Fruit fly (Drosophila melanogaster) whole organism, embryonic: ENCODE data around the gene CG31103.

Source experiments
- Atf-2 ChIP-seq: fragments of 200-800 bp; sonication (Bioruptor generic); optimal IDR thresholded peaks from 2 replicates; lab custom pipeline; 2016; ENCODE audit warnings: missing biosample characterization, missing genetic modification characterization
- BtbVII ChIP-seq: fragments of 200-800 bp; sonication (Bioruptor generic); optimal IDR thresholded peaks from 3 replicates; lab custom pipeline; 2017; ENCODE audit warnings: missing biosample characterization, mild to moderate bottlenecking, missing genetic modification characterization
- CG10366 ChIP-seq: fragments of 200-800 bp; sonication (Bioruptor generic); IDR thresholded peaks from 2 replicates; pipeline ENCODE4 v1.3.6; 2022; ENCODE audit warnings: missing biosample characterization, missing genetic modification characterization
- CG10959 ChIP-seq: fragments of 200-800 bp; sonication (Bioruptor generic); IDR thresholded peaks from 2 replicates; pipeline ENCODE4 v1.3.6; 2022; ENCODE audit warnings: missing biosample characterization, missing genetic modification characterization
- CG11398 ChIP-seq: fragments of 200-800 bp; sonication (Bioruptor generic); optimal IDR thresholded peaks from 2 replicates; lab custom pipeline; 2016; ENCODE audit warnings: missing biosample characterization, missing genetic modification characterization
- CG12942 ChIP-seq: fragments of 200-800 bp; sonication (Bioruptor generic); optimal IDR thresholded peaks from 3 replicates; lab custom pipeline; 2016; ENCODE audit warnings: missing biosample characterization, missing genetic modification characterization
- CG13123 ChIP-seq: fragments of 200-800 bp; sonication (Bioruptor generic); optimal IDR thresholded peaks from 2 replicates; lab custom pipeline; 2016; ENCODE audit warnings: missing biosample characterization, missing genetic modification characterization
- CG15073 ChIP-seq: fragments of 200-800 bp; sonication (Bioruptor generic); optimal IDR thresholded peaks from 2 replicates; lab custom pipeline; 2016; ENCODE audit warnings: missing biosample characterization, missing genetic modification characterization
- CG15696 ChIP-seq: fragments of 200-800 bp; sonication (Bioruptor generic); optimal IDR thresholded peaks from 2 replicates; lab custom pipeline; 2019; ENCODE audit warnings: missing biosample characterization, mild to moderate bottlenecking, missing genetic modification characterization, moderate library complexity
- CG17612 ChIP-seq: fragments of 200-800 bp; sonication (Bioruptor generic); IDR thresholded peaks from 2 replicates; pipeline ENCODE4 v1.3.6; 2022; ENCODE audit warnings: missing biosample characterization, missing genetic modification characterization
- CG32772 ChIP-seq: fragments of 200-800 bp; sonication (Bioruptor generic); IDR thresholded peaks from 2 replicates; pipeline ENCODE4 v1.3.6; 2022; ENCODE audit warnings: missing biosample characterization, missing genetic modification characterization
- CG33213 ChIP-seq: fragments of 200-800 bp; sonication (Bioruptor generic); optimal IDR thresholded peaks from 3 replicates; lab custom pipeline; 2016; ENCODE audit warnings: missing biosample characterization, missing genetic modification characterization
- CG34224 ChIP-seq: fragments of 200-800 bp; sonication (Bioruptor generic); IDR thresholded peaks from 3 replicates; pipeline ENCODE4 v1.3.6; 2022; ENCODE audit warnings: missing biosample characterization, missing genetic modification characterization; ENCODE audit not compliant: partially characterized antibody
- CG3726 ChIP-seq: fragments of 200-800 bp; sonication (Bioruptor generic); IDR thresholded peaks from 3 replicates; pipeline ENCODE4, ENCODE4 v1.3.6; 2022; ENCODE audit warnings: missing biosample characterization, missing genetic modification characterization
- CG4282 ChIP-seq: fragments of 200-800 bp; sonication (Bioruptor generic); optimal IDR thresholded peaks from 2 replicates; lab custom pipeline; 2016; ENCODE audit warnings: missing biosample characterization, missing genetic modification characterization
- CG4424 ChIP-seq: fragments of 200-800 bp; sonication (Bioruptor generic); optimal IDR thresholded peaks from 3 replicates; lab custom pipeline; 2016; ENCODE audit warnings: missing biosample characterization, missing genetic modification characterization
- CG5953 ChIP-seq: fragments of 200-800 bp; sonication (Bioruptor generic); IDR thresholded peaks from 2 replicates; pipeline ENCODE4 v1.3.6; 2022; ENCODE audit warnings: missing biosample characterization, missing genetic modification characterization
- CG6683 ChIP-seq: fragments of 200-800 bp; sonication (Bioruptor generic); optimal IDR thresholded peaks from 2 replicates; lab custom pipeline; 2017; ENCODE audit warnings: missing biosample characterization, mild to moderate bottlenecking, missing genetic modification characterization, missing genetic modification reagents
- CG7372 ChIP-seq: fragments of 200-800 bp; sonication (Bioruptor generic); IDR thresholded peaks from 2 replicates; pipeline ENCODE4 v1.3.6; 2022; ENCODE audit warnings: missing biosample characterization, missing genetic modification characterization
- CG7556 ChIP-seq: fragments of 200-800 bp; sonication (Bioruptor generic); optimal IDR thresholded peaks from 2 replicates; lab custom pipeline; 2017; ENCODE audit warnings: missing biosample characterization, mild to moderate bottlenecking, missing genetic modification characterization
- E2f1 ChIP-seq: fragments of 200-800 bp; sonication (Bioruptor generic); IDR thresholded peaks from 2 replicates; pipeline ENCODE4 v1.3.6; 2022; ENCODE audit warnings: missing biosample characterization, missing genetic modification characterization
- Elba2 ChIP-seq: fragments of 200-800 bp; sonication (Bioruptor generic); optimal IDR thresholded peaks from 3 replicates; lab custom pipeline; 2016; ENCODE audit warnings: missing biosample characterization, missing genetic modification characterization
- Fer2 ChIP-seq: fragments of 200-800 bp; sonication (Bioruptor generic); optimal IDR thresholded peaks from 2 replicates; lab custom pipeline; 2018; ENCODE audit warnings: missing biosample characterization, mild to moderate bottlenecking, missing genetic modification characterization, moderate library complexity
- GATAe ChIP-seq: fragments of 200-800 bp; sonication (Bioruptor generic); conservative IDR thresholded peaks from 2 replicates; pipeline ENCODE4 v1.3.6; 2022; ENCODE audit warnings: missing biosample characterization, missing genetic modification characterization
- Gsc ChIP-seq: fragments of 200-800 bp; sonication (Bioruptor generic); IDR thresholded peaks from 2 replicates; pipeline ENCODE4 v1.3.6; 2022; ENCODE audit warnings: missing biosample characterization, missing genetic modification characterization
- HLH54F ChIP-seq: fragments of 200-800 bp; sonication (Bioruptor generic); optimal IDR thresholded peaks from 3 replicates; lab custom pipeline; 2016; ENCODE audit warnings: missing biosample characterization, missing genetic modification characterization
- Mad ChIP-seq: fragments of 200-800 bp; sonication (Bioruptor generic); optimal IDR thresholded peaks from 2 replicates; lab custom pipeline; 2016; ENCODE audit warnings: missing biosample characterization, missing genetic modification characterization
- NFAT ChIP-seq: fragments of 200-800 bp; sonication (Bioruptor generic); IDR thresholded peaks from 2 replicates; pipeline ENCODE4 v1.3.6; 2022; ENCODE audit warnings: missing biosample characterization, missing genetic modification characterization
- NfI ChIP-seq: fragments of 200-800 bp; sonication (Bioruptor generic); optimal IDR thresholded peaks from 3 replicates; lab custom pipeline; 2018; ENCODE audit warnings: missing biosample characterization, mild to moderate bottlenecking, missing genetic modification characterization, moderate library complexity
- Oli ChIP-seq: fragments of 200-800 bp; sonication (Bioruptor generic); optimal IDR thresholded peaks from 2 replicates; lab custom pipeline; 2018; ENCODE audit warnings: missing biosample characterization, mild to moderate bottlenecking, missing genetic modification characterization, moderate library complexity
- Opbp ChIP-seq: fragments of 200-800 bp; sonication (Bioruptor generic); IDR thresholded peaks from 3 replicates; pipeline ENCODE4 v1.3.6; 2022; ENCODE audit warnings: missing biosample characterization, missing genetic modification characterization; ENCODE audit not compliant: partially characterized antibody
- Ptx1 ChIP-seq: fragments of 200-800 bp; sonication (Bioruptor generic); IDR thresholded peaks from 2 replicates; pipeline ENCODE4 v1.3.6; 2022; ENCODE audit warnings: missing biosample characterization, missing genetic modification characterization
- Scr ChIP-seq: fragments of 200-800 bp; sonication (Bioruptor generic); IDR thresholded peaks from 2 replicates; pipeline ENCODE4 v1.3.6; 2022; ENCODE audit warnings: missing biosample characterization, missing genetic modification characterization; ENCODE audit not compliant: partially characterized antibody
- bowl ChIP-seq: fragments of 200-800 bp; sonication (Bioruptor generic); IDR thresholded peaks from 2 replicates; pipeline ENCODE4 v1.3.6; 2022; ENCODE audit warnings: missing biosample characterization, missing genetic modification characterization
- cato ChIP-seq: fragments of 200-800 bp; sonication (Bioruptor generic); optimal IDR thresholded peaks from 2 replicates; lab custom pipeline; 2016; ENCODE audit warnings: missing biosample characterization, missing genetic modification characterization, borderline replicate concordance
- chinmo ChIP-seq: fragments of 200-800 bp; sonication (Bioruptor generic); IDR thresholded peaks from 4 replicates; pipeline ENCODE4 v1.3.6; 2022; ENCODE audit warnings: missing biosample characterization, missing genetic modification characterization; ENCODE audit not compliant: partially characterized antibody
- dati ChIP-seq: fragments of 200-800 bp; sonication (Bioruptor generic); IDR thresholded peaks from 2 replicates; pipeline ENCODE4 v1.3.6; 2022; ENCODE audit warnings: missing biosample characterization, missing genetic modification characterization
- exex ChIP-seq: fragments of 200-800 bp; sonication (Bioruptor generic); optimal IDR thresholded peaks from 4 replicates; lab custom pipeline; 2018; ENCODE audit warnings: missing biosample characterization, mild to moderate bottlenecking, missing genetic modification characterization, moderate library complexity
- ind ChIP-seq: fragments of 200-800 bp; sonication (Bioruptor generic); optimal IDR thresholded peaks from 3 replicates; lab custom pipeline; 2016; ENCODE audit warnings: missing biosample characterization, missing genetic modification characterization
- insv ChIP-seq, 2 experiments: fragments of 200-800 bp; sonication (Bioruptor generic); optimal IDR thresholded peaks; 3 replicates each; lab custom pipeline; 2016 to 2018; ENCODE audit warnings: missing biosample characterization in 2 of 2, missing genetic modification characterization in 2 of 2
- klu ChIP-seq: fragments of 200-800 bp; sonication (Bioruptor generic); IDR thresholded peaks from 2 replicates; pipeline ENCODE4 v1.3.6; 2022; ENCODE audit warnings: missing biosample characterization, missing genetic modification characterization
- knrl ChIP-seq: fragments of 200-800 bp; sonication (Bioruptor generic); IDR thresholded peaks from 3 replicates; pipeline ENCODE4 v1.3.6; 2022; ENCODE audit warnings: missing biosample characterization, missing genetic modification characterization; ENCODE audit not compliant: partially characterized antibody
- nmo ChIP-seq: fragments of 200-800 bp; sonication (Bioruptor generic); optimal IDR thresholded peaks from 2 replicates; lab custom pipeline; 2018; ENCODE audit warnings: missing biosample characterization, mild to moderate bottlenecking, missing genetic modification characterization, moderate library complexity
- oc ChIP-seq: fragments of 200-800 bp; sonication (Bioruptor generic); optimal IDR thresholded peaks from 2 replicates; lab custom pipeline; 2018; ENCODE audit warnings: missing biosample characterization, mild to moderate bottlenecking, missing genetic modification characterization, moderate library complexity
- peb ChIP-seq: fragments of 200-800 bp; sonication (Bioruptor generic); IDR thresholded peaks from 2 replicates; pipeline ENCODE4 v1.3.6; 2022; ENCODE audit warnings: missing biosample characterization, missing genetic modification characterization
- pros ChIP-seq: fragments of 200-800 bp; sonication (Bioruptor generic); optimal IDR thresholded peaks from 3 replicates; lab custom pipeline; 2019; ENCODE audit warnings: missing biosample characterization, mild to moderate bottlenecking, missing genetic modification characterization, moderate library complexity
- sens ChIP-seq: fragments of 200-800 bp; sonication (Bioruptor generic); peaks from one replicate; lab custom pipeline; 2016; ENCODE audit warnings: missing biosample characterization, missing genetic modification characterization
- sr ChIP-seq: fragments of 200-800 bp; sonication (Bioruptor generic); IDR thresholded peaks from 3 replicates; pipeline ENCODE4 v1.3.6; 2022; ENCODE audit warnings: missing biosample characterization, missing genetic modification characterization
- trem ChIP-seq: fragments of 200-800 bp; optimal IDR thresholded peaks from 3 replicates; lab custom pipeline; 2019; ENCODE audit warnings: missing biosample characterization, mild to moderate bottlenecking, missing genetic modification characterization, moderate library complexity
- ttk ChIP-seq: fragments of 200-800 bp; sonication (Bioruptor generic); IDR thresholded peaks from 2 replicates; pipeline ENCODE4 v2.1.2; 2022; ENCODE audit warnings: missing biosample characterization, missing genetic modification characterization
- unpg ChIP-seq: fragments of 200-800 bp; sonication (Bioruptor generic); optimal IDR thresholded peaks from 3 replicates; lab custom pipeline; 2018; ENCODE audit warnings: missing biosample characterization, mild to moderate bottlenecking, missing genetic modification characterization, moderate library complexity
- wek ChIP-seq: fragments of 200-800 bp; sonication (Bioruptor generic); optimal IDR thresholded peaks from 3 replicates; lab custom pipeline; 2018; ENCODE audit warnings: missing biosample characterization, mild to moderate bottlenecking, missing genetic modification characterization, moderate library complexity

CG31103 gene

DNA sequence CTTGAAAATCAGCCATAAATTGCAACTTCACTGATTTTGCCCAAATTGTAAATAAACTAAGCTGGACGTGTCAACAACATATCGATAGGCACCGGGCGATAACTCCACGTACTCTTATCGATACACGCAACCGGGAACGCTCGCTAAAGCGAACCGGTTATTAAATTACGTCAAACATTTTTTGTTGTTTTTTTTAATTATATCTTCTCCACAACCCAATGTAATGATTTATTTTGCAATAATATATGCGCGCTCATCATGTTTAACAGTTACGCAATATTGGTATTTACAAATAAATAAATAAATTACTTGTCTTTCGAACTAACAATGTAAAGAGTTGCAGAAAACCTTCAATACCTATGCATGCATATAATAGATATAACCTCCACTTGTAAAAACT is 4.0 kb upstream of the CG31103 start, which contains the start of gene Saysd1 (continued):
- TF ChIP-seq dati (GFP tag; lab: Robert Waterston, UW) (no peak), chinmo (GFP tag; lab: Robert Waterston, UW) (peak; percentile 82; the same call in 1 of the 4 replicates), Gsc (GFP tag; lab: Robert Waterston, UW) (no peak), CG5953 (GFP tag; lab: Robert Waterston, UW) (no peak), CG10366 (no peak), CG4424 (GFP tag; lab: Kevin White, UChicago) (peak; percentile 41), knrl (peak; percentile 81), HLH54F (GFP tag; lab: Kevin White, UChicago) (no peak), CG10959 (GFP tag; lab: Robert Waterston, UW) (no peak), CG13123 (no peak), bowl (no peak), sens (GFP tag; lab: Kevin White, UChicago) (peak; percentile 88), Opbp (peak; percentile 85; the same call in 2 of the 3 replicates), CG33213 (no peak), wek (GFP tag; lab: Kevin White, UChicago) (peak; percentile 62), Scr (GFP tag; lab: Robert Waterston, UW) (peak; percentile 86), Ptx1 (GFP tag; lab: Robert Waterston, UW) (peak; percentile 66), CG15696 (tag; lab: Kevin White, UChicago) (no peak), CG6683 (GFP tag; lab: Kevin White, UChicago) (no peak), CG3726 (GFP tag; lab: Robert Waterston, UW) (no peak), Fer2 (tag; lab: Kevin White, UChicago) (no peak), BtbVII (GFP tag; lab: Kevin White, UChicago) (no peak), unpg (GFP tag; lab: Kevin White, UChicago) (peak; percentile 9), exex (peak; percentile 9), ind (GFP tag; lab: Kevin White, UChicago) (peak; percentile 31), Atf-2 (GFP tag; lab: Kevin White, UChicago) (no peak), CG12942 (GFP tag; lab: Kevin White, UChicago) (no peak), CG7372 (GFP tag; lab: Robert Waterston, UW) (no peak), klu (GFP tag; lab: Robert Waterston, UW) (no peak), CG11398 (GFP tag; lab: Kevin White, UChicago) (no peak), Elba2 (no peak), peb (GFP tag; lab: Robert Waterston, UW) (no peak), CG15073 (GFP tag; lab: Kevin White, UChicago) (no peak), GATAe (no peak), ttk (GFP tag; lab: Robert Waterston, UW) (no peak), sr (GFP tag; lab: Robert Waterston, UW) (no peak), E2f1 (GFP tag; lab: Robert Waterston, UW) (0 out of 2 replicates have a peak, but pooled peaks have one; percentile 28), pros (GFP tag; lab: Kevin White, UChicago) (no peak), Mad (GFP tag; lab: Kevin White, UChicago) (no peak), CG32772 (no peak), insv (GFP tag; optimal IDR thresholded peaks at IDR 0.05; lab: Kevin White, UChicago) (no peak), NFAT (GFP tag; lab: Robert Waterston, UW) (peak; percentile 47; the same call in 1 of the 2 replicates), oc (no peak), nmo (GFP tag; lab: Kevin White, UChicago) (peak; percentile 26), trem (tag; lab: Kevin White, UChicago) (peak; percentile 17), CG34224 (GFP tag; lab: Robert Waterston, UW) (peak; percentile 91), cato (no peak), CG4282 (GFP tag; lab: Kevin White, UChicago) (no peak), CG17612 (GFP tag; lab: Robert Waterston, UW) (no peak), Oli (tag; lab: Kevin White, UChicago) (no peak), CG7556 (GFP tag; lab: Kevin White, UChicago) (no peak), NfI (GFP tag; lab: Kevin White, UChicago) (no peak)
